Worm (Caenorhabditis elegans) whole organism, L3 larva: ENCODE results near the gene otpl-5.
"Not testable (repeated sequence)": the region's sequence is repeated elsewhere in the genome, so short reads cannot be mapped to it uniquely, and the experiment has no call there.

ENCODE experiments used
- R02D3.7 ChIP-seq: fragments of 150-350 bp; optimal IDR thresholded peaks from 2 replicates; lab custom pipeline; 2014; ENCODE audit warnings: missing biosample characterization, missing genetic modification characterization
- daf-12 ChIP-seq: fragments of 150-350 bp; optimal IDR thresholded peaks from 2 replicates; lab custom pipeline; 2014; ENCODE audit warnings: missing biosample characterization, missing genetic modification reagents, missing genetic modification characterization
- nhr-237 ChIP-seq: fragments of 150-350 bp; optimal IDR thresholded peaks from 2 replicates; lab custom pipeline; 2014; ENCODE audit warnings: missing biosample characterization, missing genetic modification characterization
- nhr-25 ChIP-seq: sonication (generic microtip); optimal IDR thresholded peaks from 2 replicates; lab custom pipeline; 2017; ENCODE audit warnings: missing biosample characterization, missing genetic modification characterization
- nhr-67 ChIP-seq: fragments of 150-350 bp; optimal IDR thresholded peaks from 2 replicates; lab custom pipeline; 2014; ENCODE audit warnings: missing biosample characterization, missing genetic modification characterization
- nhr-77 ChIP-seq: fragments of 150-350 bp; optimal IDR thresholded peaks from 2 replicates; lab custom pipeline; 2014; ENCODE audit warnings: missing biosample characterization, missing genetic modification characterization
- tbx-2 ChIP-seq: sonication (generic microtip); optimal IDR thresholded peaks from 2 replicates; lab custom pipeline; 2016; ENCODE audit warnings: mild to moderate bottlenecking, missing genetic modification characterization, missing compliant biosample characterization
- zag-1 ChIP-seq: fragments of 150-350 bp; optimal IDR thresholded peaks from 2 replicates; lab custom pipeline; 2014; ENCODE audit warnings: missing biosample characterization, missing genetic modification characterization
- ztf-11 ChIP-seq: fragments of 150-350 bp; optimal IDR thresholded peaks from 2 replicates; lab custom pipeline; 2014; ENCODE audit warnings: missing biosample characterization, missing genetic modification characterization

DNA sequence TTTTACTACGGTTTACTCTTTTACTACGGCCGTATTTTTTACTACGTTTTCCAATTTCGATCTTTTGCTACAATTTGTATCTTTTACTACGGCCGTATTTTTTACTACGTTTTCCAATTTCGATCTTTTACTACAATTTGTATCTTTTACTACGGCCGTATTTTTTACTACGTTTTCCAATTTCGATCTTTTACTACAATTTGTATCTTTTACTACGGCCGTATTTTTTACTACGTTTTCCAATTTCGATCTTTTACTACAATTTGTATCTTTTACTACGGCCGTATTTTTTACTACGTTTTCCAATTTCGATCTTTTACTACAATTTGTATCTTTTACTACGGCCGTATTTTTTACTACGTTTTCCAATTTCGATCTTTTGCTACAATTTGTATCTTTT lies 45.4 kb downstream of the otpl-5 start, which contains the start of gene F25G6.1:
- not testable (repeated sequence) for TF ChIP-seq nhr-77; R02D3.7 (tag; lab: Kevin White, UChicago); ztf-11 (tag; lab: Kevin White, UChicago); nhr-25 (tag; lab: Kevin White, UChicago); tbx-2; daf-12 (tag; lab: Kevin White, UChicago); zag-1; nhr-67 (tag; lab: Kevin White, UChicago); nhr-237 (tag; lab: Kevin White, UChicago)
